Worm (Caenorhabditis elegans): Measurements from ENCODE around the gene srbc-33.

- TF ChIP-seq fkh-10 (GFP tag; optimal IDR thresholded peaks at IDR 0.05) (no peak), ceh-45 (GFP tag; IDR thresholded peaks at IDR 0.05) (no peak), ama-1 (optimal IDR thresholded peaks at IDR 0.05) (no peak), ahr-1 (tag; optimal IDR thresholded peaks at IDR 0.05) (no peak), pqm-1 (tag; optimal IDR thresholded peaks at IDR 0.05) (no peak)
These were observed 42.0 kb downstream of the srbc-33 start for ce11 chrV:3442609-3443008.
